Worm (Caenorhabditis elegans) whole organism, L3 larva: Measurements from ENCODE around the gene srw-144.
"Not testable (repeated sequence)": the region's sequence is repeated elsewhere in the genome, so short reads cannot be mapped to it uniquely, and the experiment has no call there.

Experiments
- ZK546.5 ChIP-seq: sonication (generic microtip); optimal IDR thresholded peaks from 2 replicates; lab custom pipeline; 2017; ENCODE audit warnings: missing biosample characterization, missing genetic modification characterization
- ama-1 ChIP-seq: fragments of 150-350 bp; optimal IDR thresholded peaks from 2 replicates; lab custom pipeline; 2018
- ceh-16 ChIP-seq: sonication (generic microtip); optimal IDR thresholded peaks from 2 replicates; lab custom pipeline; 2017; ENCODE audit warnings: missing biosample characterization, missing genetic modification characterization
- ceh-9 ChIP-seq: sonication (generic microtip); optimal IDR thresholded peaks from 2 replicates; lab custom pipeline; 2018; ENCODE audit warnings: missing biosample characterization, missing genetic modification characterization
- daf-12 ChIP-seq: fragments of 150-350 bp; optimal IDR thresholded peaks from 2 replicates; lab custom pipeline; 2014; ENCODE audit warnings: missing biosample characterization, missing genetic modification reagents, missing genetic modification characterization
- elt-1 ChIP-seq: fragments of 150-350 bp; optimal IDR thresholded peaks from 2 replicates; lab custom pipeline; 2014; ENCODE audit warnings: missing biosample characterization, missing genetic modification characterization
- elt-3 ChIP-seq, 3 experiments: fragments of 150-350 bp in 1 of 3; sonication (generic microtip) in 2 of 3; optimal IDR thresholded peaks; 2 replicates in 2 of 3; 4 replicates in 1 of 3; lab custom pipeline; 2014 to 2017; ENCODE audit warnings: missing biosample characterization in 3 of 3, missing genetic modification characterization in 3 of 3
- eor-1 ChIP-seq, 2 experiments: fragments of 150-350 bp; optimal IDR thresholded peaks; 2 replicates each; lab custom pipeline; 2014 to 2018; ENCODE audit warnings: missing biosample characterization in 2 of 2, missing genetic modification characterization in 2 of 2
- fkh-10 ChIP-seq: sonication (generic microtip); optimal IDR thresholded peaks from 2 replicates; lab custom pipeline; 2017; ENCODE audit warnings: missing biosample characterization, missing genetic modification reagents, missing genetic modification characterization
- fkh-2 ChIP-seq: fragments of 150-350 bp; optimal IDR thresholded peaks from 2 replicates; lab custom pipeline; 2014; ENCODE audit warnings: missing biosample characterization, missing genetic modification reagents, missing genetic modification characterization
- fos-1 ChIP-seq: fragments of 150-350 bp; optimal IDR thresholded peaks from 2 replicates; lab custom pipeline; 2014; ENCODE audit warnings: missing biosample characterization, missing genetic modification characterization
- jun-1 ChIP-seq: fragments of 150-350 bp; optimal IDR thresholded peaks from 2 replicates; lab custom pipeline; 2014; ENCODE audit warnings: missing biosample characterization, missing genetic modification reagents, missing genetic modification characterization
- lin-15B ChIP-seq: fragments of 150-350 bp; optimal IDR thresholded peaks from 2 replicates; lab custom pipeline; 2014; ENCODE audit warnings: missing biosample characterization, missing genetic modification characterization
- lin-39 ChIP-seq: fragments of 150-350 bp; optimal IDR thresholded peaks from 2 replicates; lab custom pipeline; 2018; ENCODE audit warnings: missing biosample characterization, missing genetic modification reagents, missing genetic modification characterization
- lsy-12 ChIP-seq: sonication (generic microtip); optimal IDR thresholded peaks from 2 replicates; lab custom pipeline; 2016; ENCODE audit warnings: mild to moderate bottlenecking, missing genetic modification characterization, missing compliant biosample characterization
- mdl-1 ChIP-seq: fragments of 150-350 bp; optimal IDR thresholded peaks from 2 replicates; lab custom pipeline; 2014; ENCODE audit warnings: missing biosample characterization, missing genetic modification characterization
- mml-1 ChIP-seq: fragments of 150-350 bp; sonication (generic microtip); optimal IDR thresholded peaks from 3 replicates; lab custom pipeline; 2014; ENCODE audit warnings: missing biosample characterization, missing genetic modification characterization
- nfya-1 ChIP-seq: sonication (generic microtip); optimal IDR thresholded peaks from 2 replicates; lab custom pipeline; 2017; ENCODE audit warnings: missing genetic modification characterization, mild to moderate bottlenecking, missing compliant biosample characterization, antibody characterized with exemption, moderate library complexity; ENCODE audit not compliant: insufficient read depth
- nhr-11 ChIP-seq: fragments of 150-350 bp; optimal IDR thresholded peaks from 2 replicates; lab custom pipeline; 2014; ENCODE audit warnings: missing biosample characterization, missing genetic modification characterization
- nhr-12 ChIP-seq: fragments of 150-350 bp; optimal IDR thresholded peaks from 2 replicates; lab custom pipeline; 2014; ENCODE audit warnings: missing biosample characterization, missing genetic modification characterization
- nhr-23 ChIP-seq: fragments of 150-350 bp; optimal IDR thresholded peaks from 2 replicates; lab custom pipeline; 2014; ENCODE audit warnings: missing biosample characterization, missing genetic modification reagents, missing genetic modification characterization
- nhr-237 ChIP-seq: fragments of 150-350 bp; optimal IDR thresholded peaks from 2 replicates; lab custom pipeline; 2014; ENCODE audit warnings: missing biosample characterization, missing genetic modification characterization
- nhr-43 ChIP-seq: sonication (generic microtip); optimal IDR thresholded peaks from 2 replicates; lab custom pipeline; 2016; ENCODE audit warnings: mild to moderate bottlenecking, missing genetic modification characterization, missing compliant biosample characterization; ENCODE audit not compliant: poor library complexity, severe bottlenecking
- nhr-67 ChIP-seq: fragments of 150-350 bp; optimal IDR thresholded peaks from 2 replicates; lab custom pipeline; 2014; ENCODE audit warnings: missing biosample characterization, missing genetic modification characterization
- nhr-76 ChIP-seq: fragments of 150-350 bp; sonication (generic microtip); optimal IDR thresholded peaks from 5 replicates; lab custom pipeline; 2014; ENCODE audit warnings: missing biosample characterization, missing genetic modification characterization
- pha-4 ChIP-seq: fragments of 150-350 bp; optimal IDR thresholded peaks from 2 replicates; lab custom pipeline; 2014; ENCODE audit warnings: missing biosample characterization, missing genetic modification reagents, missing genetic modification characterization
- sea-2 ChIP-seq: fragments of 150-350 bp; sonication (generic microtip); optimal IDR thresholded peaks from 4 replicates; lab custom pipeline; 2014; ENCODE audit warnings: missing biosample characterization, missing genetic modification reagents, missing genetic modification characterization
- snpc-4 ChIP-seq: fragments of 150-350 bp; optimal IDR thresholded peaks from 2 replicates; lab custom pipeline; 2014; ENCODE audit warnings: missing biosample characterization, missing genetic modification characterization
- tbx-2 ChIP-seq: sonication (generic microtip); optimal IDR thresholded peaks from 2 replicates; lab custom pipeline; 2016; ENCODE audit warnings: mild to moderate bottlenecking, missing genetic modification characterization, missing compliant biosample characterization
- unc-39 ChIP-seq: sonication (generic microtip); optimal IDR thresholded peaks from 4 replicates; lab custom pipeline; 2017; ENCODE audit warnings: missing biosample characterization, missing genetic modification characterization
- unc-62 ChIP-seq: fragments of 150-350 bp; sonication (generic microtip); optimal IDR thresholded peaks from 4 replicates; lab custom pipeline; 2014; ENCODE audit warnings: missing biosample characterization, missing genetic modification reagents, missing genetic modification characterization
- zag-1 ChIP-seq: fragments of 150-350 bp; optimal IDR thresholded peaks from 2 replicates; lab custom pipeline; 2014; ENCODE audit warnings: missing biosample characterization, missing genetic modification characterization
- ztf-11 ChIP-seq: fragments of 150-350 bp; optimal IDR thresholded peaks from 2 replicates; lab custom pipeline; 2014; ENCODE audit warnings: missing biosample characterization, missing genetic modification characterization
- ztf-4 ChIP-seq: fragments of 150-350 bp; optimal IDR thresholded peaks from 2 replicates; lab custom pipeline; 2014; ENCODE audit warnings: missing biosample characterization, missing genetic modification characterization

Gene srw-144

ce11 chrV:2971307-2971999, 10.7 kb upstream of the srw-144 start, which contains the start of gene srw-129:
TSS of gene srw-129 (plus strand) at chrV:2971949.
- no peak for TF ChIP-seq nhr-43
- no peak for TF ChIP-seq elt-3 (tag; optimal IDR thresholded peaks at IDR 0.05; lab: Kevin White, UChicago)
- TF ChIP-seq elt-1 (tag; lab: Kevin White, UChicago): no peak
- TF ChIP-seq eor-1 (tag; optimal IDR thresholded peaks at IDR 0.05; lab: Kevin White, UChicago): no peak
- TF ChIP-seq unc-39 (tag; lab: Kevin White, UChicago): no peak
- TF ChIP-seq lin-39 (tag; lab: Kevin White, UChicago): no peak
- TF ChIP-seq zag-1: no peak
- no peak for TF ChIP-seq nhr-11 (tag; lab: Kevin White, UChicago)

- TF ChIP-seq fkh-10 (GFP tag; lab: Kevin White, UChicago) (no peak), nhr-67 (no peak), sea-2 (GFP tag; lab: Kevin White, UChicago) (no peak), ceh-9 (no peak), nhr-237 (tag; lab: Kevin White, UChicago) (no peak), mdl-1 (no peak), tbx-2 (no peak), mml-1 (tag; lab: Kevin White, UChicago) (no peak), nhr-12 (tag; lab: Kevin White, UChicago) (no peak), pha-4 (tag; lab: Kevin White, UChicago) (no peak), lin-15B (tag; lab: Kevin White, UChicago) (no peak), nfya-1 (tag; lab: Kevin White, UChicago) (no peak), nhr-23 (tag; lab: Kevin White, UChicago) (no peak), nhr-43 (no peak), nhr-76 (no peak), fkh-2 (no peak), eor-1 (tag; optimal IDR thresholded peaks at IDR 0.05; lab: Kevin White, UChicago) (no peak), snpc-4 (no peak), daf-12 (tag; lab: Kevin White, UChicago) (no peak)
Measured at ce11 chrV:2964786-2965185, 4.0 kb upstream of the srw-144 start, which contains the start of gene srh-88. TSS of gene srh-88 (minus strand) at chrV:2964886.

ce11 chrV:2962960-2963359, 2.2 kb upstream of the srw-144 start, which contains the start of gene srw-138:
TSS of gene srw-138 (minus strand) at chrV:2963060.
- TF ChIP-seq ztf-11 (no peak), jun-1 (tag; lab: Kevin White, UChicago) (no peak), unc-62 (no peak)

ce11 chrV:2958202-2958601, 2.6 kb downstream of the srw-144 start, which contains the start of gene srw-142:
TSS of gene srw-142 (minus strand) at chrV:2958302.
- TF ChIP-seq ztf-4 (no peak), daf-12 (tag; lab: Kevin White, UChicago) (no peak), lsy-12 (tag; lab: Kevin White, UChicago) (no peak), ceh-16 (tag; lab: Kevin White, UChicago) (no peak)

- TF ChIP-seq nfya-1, fos-1, ZK546.5 (tag; lab: Kevin White, UChicago): not testable (repeated sequence)
Measured at ce11 chrV:2955342-2955741, 5.5 kb downstream of the srw-144 start, which contains the start of gene srh-248. TSS of gene srh-248 (minus strand) at chrV:2955442.

- TF ChIP-seq fkh-10 (GFP tag; lab: Kevin White, UChicago); ama-1 (lab: Kevin White, UChicago); nfya-1 (tag; lab: Kevin White, UChicago): not testable (repeated sequence)
Measured at ce11 chrV:2952102-2952501, 8.7 kb downstream of the srw-144 start, which contains the start of gene srw-122. TSS of gene srw-122 (minus strand) at chrV:2952202.
